Fruit fly (Drosophila melanogaster) Kc167 (cell line): Measurements from ENCODE around the gene otu.

Experiments used
- Myc ChIP-seq: fragments of >200 bp; optimal IDR thresholded peaks from 2 replicates; lab custom pipeline; 2017; ENCODE audit warnings: missing external identifiers
- Sin3A ChIP-seq: fragments of >200 bp; optimal IDR thresholded peaks from 2 replicates; lab custom pipeline; 2018; ENCODE audit warnings: missing external identifiers
- h ChIP-seq: fragments of >200 bp; optimal IDR thresholded peaks from 3 replicates; lab custom pipeline; 2018; ENCODE audit warnings: missing external identifiers
- insv ChIP-seq: fragments of >200 bp; optimal IDR thresholded peaks from 3 replicates; lab custom pipeline; 2018; ENCODE audit warnings: missing external identifiers
- psq ChIP-seq: fragments of >200 bp; optimal IDR thresholded peaks from 2 replicates; lab custom pipeline; 2017; ENCODE audit warnings: missing external identifiers
- ttk ChIP-seq: sonication (Bioruptor generic); optimal IDR thresholded peaks from 2 replicates; lab custom pipeline; 2017; ENCODE audit warnings: missing external identifiers

Gene otu

DNA sequence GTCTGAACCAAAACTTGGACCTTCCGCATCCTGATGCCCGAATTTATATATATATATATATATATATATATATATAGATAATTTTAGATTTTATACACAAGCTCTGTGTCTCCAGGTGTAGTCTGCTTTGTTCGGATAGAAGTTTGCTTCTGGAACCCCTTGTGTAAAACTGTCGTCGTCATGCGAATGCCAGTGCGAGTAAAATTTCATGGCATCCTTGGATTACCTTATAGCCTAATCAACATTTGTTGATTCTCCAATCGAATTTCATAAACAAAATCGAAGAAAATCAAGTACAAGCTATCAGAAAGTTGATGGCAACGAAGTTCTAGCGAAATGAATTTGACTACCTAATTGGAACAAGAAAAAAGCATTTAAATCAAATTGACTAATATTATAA lies 31.8 kb downstream of the otu start, which contains the start of gene CG32713:
TSS of gene CG32713 (minus strand) at position 101 of the 400 bp plus-strand sequence.
- TF ChIP-seq h (lab: Kevin White, UChicago) (no peak), Sin3A (no peak), Myc (lab: Kevin White, UChicago) (no peak), ttk (lab: Kevin White, UChicago) (no peak), psq (lab: Kevin White, UChicago) (no peak)

DNA sequence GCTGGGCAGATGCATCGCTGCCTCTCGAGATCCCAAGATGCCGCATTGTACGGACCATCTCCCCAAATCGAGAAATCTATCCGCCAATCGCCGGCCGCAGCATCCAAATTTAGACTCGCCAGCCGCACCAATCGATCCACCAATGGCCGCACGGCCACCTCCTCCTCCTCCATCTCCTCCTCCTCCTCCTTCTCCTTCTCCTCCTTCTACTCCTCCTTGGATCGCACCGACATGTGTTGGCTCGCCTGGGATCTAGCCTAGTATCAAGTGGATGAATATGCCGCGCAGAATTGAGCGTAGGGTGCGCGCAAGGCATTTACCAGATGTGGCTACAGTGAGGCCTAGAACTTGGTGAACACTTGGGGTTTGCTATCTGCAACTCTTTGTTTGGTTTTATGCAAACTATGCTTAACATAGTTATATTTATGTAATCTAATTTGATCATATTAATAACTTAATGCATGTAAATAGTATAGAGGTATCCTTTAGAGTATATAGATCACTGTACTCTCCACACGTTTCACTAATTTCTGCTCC lies 34.2 kb downstream of the otu start, which contains the start of gene org-1:
TSS of gene org-1 (minus strand) at position 51 of the 537 bp plus-strand sequence.
- TF ChIP-seq ttk (lab: Kevin White, UChicago) (no peak), h (lab: Kevin White, UChicago) (no peak), Sin3A (no peak)

DNA sequence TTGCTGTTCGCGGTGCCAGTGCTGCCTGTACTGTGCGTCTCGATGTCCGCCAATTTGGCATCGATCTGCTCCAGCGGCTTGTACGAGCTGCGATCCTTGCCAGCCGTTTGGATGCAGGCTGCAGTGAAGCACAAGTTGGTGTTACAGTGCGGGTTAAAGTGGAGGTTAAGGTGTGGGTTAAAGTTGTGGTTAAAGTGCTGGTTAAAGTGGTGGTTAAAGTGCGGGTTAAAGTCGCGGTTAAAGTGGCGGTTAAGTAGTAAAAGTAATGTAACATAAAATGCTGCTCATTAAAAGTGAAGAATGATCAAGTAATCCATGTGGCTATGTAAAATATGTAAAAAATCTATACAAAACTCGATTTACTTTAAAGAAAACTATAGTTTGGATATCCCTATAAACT lies 37.2 kb downstream of the otu start:
- TF ChIP-seq ttk (lab: Kevin White, UChicago) (no peak), Myc (lab: Kevin White, UChicago) (no peak), h (lab: Kevin White, UChicago) (no peak), insv (lab: Kevin White, UChicago) (no peak), psq (lab: Kevin White, UChicago) (no peak), Sin3A (no peak)

DNA sequence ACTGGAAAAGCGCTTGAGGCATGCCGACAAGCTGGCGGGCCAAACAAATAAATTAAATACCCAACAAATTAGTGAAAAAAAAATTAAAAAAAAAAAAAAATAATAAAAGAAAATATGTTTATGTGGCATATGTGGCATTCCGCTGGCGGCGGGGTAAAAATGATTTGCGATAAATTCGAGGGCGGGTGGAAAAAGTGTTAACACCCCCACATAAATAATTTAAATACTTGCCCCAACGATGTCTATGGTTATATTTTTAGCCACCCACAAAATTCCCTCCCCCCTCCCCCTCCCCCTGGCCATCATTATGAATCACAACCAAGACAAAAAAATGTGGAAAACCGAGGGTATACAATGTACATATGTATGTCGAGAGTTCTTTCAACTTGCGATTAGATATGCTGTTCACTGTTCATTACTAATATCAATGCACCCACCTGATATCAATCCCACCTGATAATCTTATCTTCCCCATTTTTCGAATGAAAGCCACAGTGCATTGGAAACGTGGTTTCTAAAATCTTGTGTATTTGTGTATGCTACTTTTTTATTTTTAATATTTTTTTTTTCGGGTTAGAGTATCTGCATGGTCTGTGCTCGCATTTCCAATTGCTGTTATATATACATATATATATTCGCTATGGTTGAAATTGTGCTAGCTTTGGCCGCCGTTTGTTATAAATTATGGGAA lies 39.0 kb downstream of the otu start:
- no peak for TF ChIP-seq insv (lab: Kevin White, UChicago)
- no peak for TF ChIP-seq ttk (lab: Kevin White, UChicago)
- no peak for TF ChIP-seq h (lab: Kevin White, UChicago)
- TF ChIP-seq Sin3A, result no peak
- no peak for TF ChIP-seq Myc (lab: Kevin White, UChicago)
- no peak for TF ChIP-seq psq (lab: Kevin White, UChicago)

DNA sequence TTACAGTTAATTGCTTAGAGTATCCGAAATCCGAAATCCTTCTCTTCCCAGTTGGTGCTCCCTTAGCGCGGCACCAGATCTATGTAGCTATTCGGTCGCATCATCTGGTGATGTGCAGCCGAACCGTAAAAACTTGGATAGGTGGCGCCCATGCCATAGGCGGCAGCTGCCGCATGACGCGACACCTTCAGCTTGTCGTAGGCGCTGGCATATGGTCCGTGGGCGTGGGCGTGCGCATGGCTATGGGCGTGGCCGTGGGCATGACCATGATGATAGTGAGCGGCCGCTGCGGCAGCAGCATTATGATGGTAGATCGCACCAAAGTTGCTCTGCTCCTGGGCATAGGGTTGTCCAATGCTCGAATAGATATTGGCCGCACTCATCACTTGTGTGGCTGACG lies 41.2 kb downstream of the otu start:
- TF ChIP-seq h (lab: Kevin White, UChicago), result no peak
- no peak for TF ChIP-seq ttk (lab: Kevin White, UChicago)
- no peak for TF ChIP-seq Sin3A
- TF ChIP-seq psq (lab: Kevin White, UChicago), result no peak
- TF ChIP-seq insv (lab: Kevin White, UChicago), result no peak
- TF ChIP-seq Myc (lab: Kevin White, UChicago), result no peak

DNA sequence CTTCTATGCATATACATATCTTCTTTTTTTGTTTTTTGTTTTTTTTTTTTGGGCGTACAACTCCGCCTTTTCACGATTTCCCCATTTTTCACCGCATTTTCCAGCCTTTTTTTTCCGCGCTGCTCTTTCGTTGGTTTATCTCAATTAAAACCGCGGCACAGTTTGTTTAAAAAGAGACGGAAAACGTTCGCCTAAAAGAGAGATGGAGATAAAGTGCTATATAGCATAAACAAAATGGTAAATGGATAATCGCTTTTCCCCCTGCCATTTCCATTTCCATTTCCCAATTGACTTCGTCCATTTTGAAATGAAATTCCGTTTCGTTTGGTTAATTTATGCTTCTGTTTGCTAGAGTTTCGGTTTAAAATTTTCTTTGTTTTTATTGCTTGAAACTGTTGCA lies 42.2 kb downstream of the otu start:
- TF ChIP-seq insv (lab: Kevin White, UChicago) (no peak), psq (lab: Kevin White, UChicago) (no peak), ttk (lab: Kevin White, UChicago) (no peak), Sin3A (no peak), h (lab: Kevin White, UChicago) (no peak), Myc (lab: Kevin White, UChicago) (no peak)

DNA sequence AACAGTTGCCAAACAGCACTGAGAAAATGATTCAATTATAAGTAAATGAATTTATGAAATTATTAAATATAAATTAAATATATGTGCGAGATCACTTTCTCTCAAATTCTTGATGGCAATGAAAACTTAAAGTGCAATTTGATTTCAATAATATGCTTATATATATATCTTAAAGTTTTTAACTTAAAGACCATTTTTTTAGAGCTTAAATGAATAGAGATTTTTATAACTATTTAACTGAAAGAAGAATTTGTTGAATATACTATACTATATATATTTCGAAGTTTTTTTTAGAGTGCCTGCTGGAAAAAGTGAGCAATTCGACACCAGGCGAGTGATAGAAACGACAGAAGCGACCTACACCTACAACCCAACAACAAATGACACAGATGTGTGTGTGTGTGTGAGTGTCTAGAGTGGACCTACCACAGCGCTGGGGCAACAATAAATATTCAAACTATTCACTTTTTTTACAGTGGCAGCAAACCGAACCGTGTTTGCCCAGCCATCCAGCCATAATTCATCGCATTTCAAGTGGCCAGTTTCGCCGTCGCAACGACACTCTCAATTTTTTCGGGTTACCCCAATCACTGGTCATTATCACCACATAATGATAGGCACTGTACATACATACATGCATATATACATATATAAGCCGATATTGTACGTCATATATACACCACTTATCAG lies 44.3 kb downstream of the otu start:
- no peak for TF ChIP-seq h (lab: Kevin White, UChicago)
- TF ChIP-seq psq (lab: Kevin White, UChicago), result no peak
- TF ChIP-seq Myc (lab: Kevin White, UChicago), result no peak
- no peak for TF ChIP-seq ttk (lab: Kevin White, UChicago)
- TF ChIP-seq insv (lab: Kevin White, UChicago), result no peak
- TF ChIP-seq Sin3A, result no peak

DNA sequence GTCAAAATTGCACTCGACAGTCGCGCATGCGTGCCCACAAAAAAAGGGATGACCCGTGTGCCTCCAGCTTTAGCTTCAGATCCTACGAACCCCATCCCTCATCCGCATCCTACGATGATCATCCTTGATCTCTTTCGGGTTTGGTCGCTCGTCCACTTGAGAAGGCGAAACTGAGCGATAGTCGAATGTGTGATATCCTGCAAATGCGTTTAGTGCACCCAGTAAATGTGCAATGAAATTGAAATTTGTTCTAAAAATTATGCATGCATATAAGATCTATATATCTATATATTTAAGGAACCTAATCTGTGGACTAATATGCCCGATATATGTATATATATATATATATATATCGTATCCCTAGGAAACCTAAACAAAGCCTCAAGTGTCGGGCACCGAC lies 45.1 kb downstream of the otu start:
- no peak for TF ChIP-seq ttk (lab: Kevin White, UChicago)
- no peak for TF ChIP-seq psq (lab: Kevin White, UChicago)
- no peak for TF ChIP-seq insv (lab: Kevin White, UChicago)
- no peak for TF ChIP-seq Myc (lab: Kevin White, UChicago)
- no peak for TF ChIP-seq h (lab: Kevin White, UChicago)
- no peak for TF ChIP-seq Sin3A

DNA sequence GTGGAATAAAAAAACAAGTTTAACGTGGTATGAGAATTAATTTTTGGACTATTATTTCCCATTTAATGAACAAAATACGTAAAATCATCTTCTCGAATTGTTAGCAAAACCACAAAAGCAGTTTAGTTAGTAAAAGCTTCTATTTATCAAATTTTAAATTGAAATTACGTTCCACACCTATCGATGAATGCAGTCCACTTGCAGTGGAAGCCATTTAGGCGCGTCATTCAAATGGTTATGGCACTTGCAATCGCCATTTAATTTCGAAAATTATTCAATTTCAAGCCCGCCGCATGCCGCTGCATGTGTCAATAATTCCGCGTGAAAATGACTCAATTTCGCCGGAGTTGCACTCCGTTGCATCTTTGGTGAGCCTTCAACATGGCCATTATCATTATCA lies 46.4 kb downstream of the otu start:
- TF ChIP-seq Myc (lab: Kevin White, UChicago), result no peak
- no peak for TF ChIP-seq ttk (lab: Kevin White, UChicago)
- TF ChIP-seq psq (lab: Kevin White, UChicago), result no peak

DNA sequence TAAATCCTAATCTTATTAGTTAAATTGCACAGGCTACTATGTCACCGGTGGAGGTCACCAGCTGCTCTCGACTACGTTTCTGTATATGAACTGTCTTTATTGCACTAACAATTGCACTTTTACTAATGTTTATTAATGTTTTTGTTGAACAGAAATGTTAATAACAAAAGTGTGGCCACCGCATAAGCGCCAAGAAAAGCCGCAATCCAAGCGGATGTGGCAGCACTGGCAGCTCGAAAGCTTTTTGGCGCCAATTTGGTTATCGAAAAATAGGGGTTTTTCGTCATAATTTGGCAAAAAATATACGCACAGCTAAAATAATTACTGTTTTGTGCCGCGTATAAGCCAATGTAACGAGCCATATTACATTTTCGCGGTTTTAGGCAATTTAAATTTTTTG lies 47.2 kb downstream of the otu start, which contains the start of gene CG12123:
TSS of gene CG12123 (minus strand) at position 188 of the 400 bp plus-strand sequence.
- TF ChIP-seq Myc (lab: Kevin White, UChicago) (no peak), insv (lab: Kevin White, UChicago) (no peak), Sin3A (no peak), h (lab: Kevin White, UChicago) (no peak), psq (lab: Kevin White, UChicago) (no peak), ttk (lab: Kevin White, UChicago) (no peak)

DNA sequence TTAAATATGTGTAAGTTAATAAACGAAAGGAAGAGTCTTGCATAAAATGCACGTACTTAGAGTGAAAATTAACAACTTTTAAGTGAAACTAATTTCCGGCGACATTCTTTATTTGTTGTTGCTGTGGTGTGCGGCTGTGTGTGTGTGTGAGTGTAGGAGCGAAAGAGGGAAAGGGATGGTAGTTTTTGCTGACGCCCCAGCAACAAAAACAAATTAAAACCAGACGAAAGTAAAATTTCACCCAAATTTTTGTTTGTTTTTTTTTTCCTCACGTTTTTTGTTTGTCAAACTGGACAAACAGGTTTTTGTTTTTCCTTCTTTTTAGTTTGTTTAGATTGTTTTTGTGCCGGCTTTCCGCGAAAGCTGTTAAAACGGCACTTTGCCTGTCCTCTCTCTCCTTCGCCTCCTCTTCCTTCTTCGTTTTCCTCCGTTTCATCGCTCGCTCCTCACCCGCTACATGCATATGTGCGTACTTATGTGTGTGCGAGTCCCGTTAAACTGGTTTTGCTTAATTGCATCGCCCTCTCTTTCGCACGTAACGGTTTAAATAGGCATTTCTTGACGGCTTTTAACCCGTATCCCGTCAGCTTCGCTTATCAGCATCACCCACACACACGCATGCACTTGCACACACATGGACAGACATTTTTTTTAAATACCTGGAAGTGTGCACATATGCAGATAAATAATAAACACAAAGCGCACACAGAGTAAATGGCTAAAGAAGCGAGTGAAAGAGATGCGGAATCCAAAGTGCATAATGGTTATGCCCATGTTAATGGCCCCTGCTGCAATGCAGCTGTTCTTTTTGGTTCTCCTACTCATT lies 51.8 kb downstream of the otu start, which contains the start of gene Miga:
TSS of gene Miga (minus strand) at position 536 of the 826 bp plus-strand sequence.
- TF ChIP-seq ttk (lab: Kevin White, UChicago) (no peak), Myc (lab: Kevin White, UChicago) (no peak), insv (lab: Kevin White, UChicago) (no peak), Sin3A (no peak), h (lab: Kevin White, UChicago) (no peak)
